Worm (Caenorhabditis elegans) whole organism, L1 larva: ENCODE data around the gene pigg-1.

ENCODE experiments used
- C16A3.4 ChIP-seq: fragments of 150-350 bp; optimal IDR thresholded peaks from 2 replicates; lab custom pipeline; 2014; ENCODE audit warnings: missing biosample characterization, missing genetic modification characterization
- C34B4.2 ChIP-seq: sonication (generic microtip); optimal IDR thresholded peaks from 2 replicates; lab custom pipeline; 2017; ENCODE audit warnings: mild to moderate bottlenecking, missing genetic modification characterization, missing compliant biosample characterization
- alr-1 ChIP-seq: fragments of 200-800 bp; sonication (Bioruptor generic); optimal IDR thresholded peaks from 2 replicates; lab custom pipeline; 2018; ENCODE audit warnings: borderline replicate concordance, mild to moderate bottlenecking, missing genetic modification characterization, missing compliant biosample characterization
- aly-2 ChIP-seq: fragments of 150-350 bp; optimal IDR thresholded peaks from 2 replicates; lab custom pipeline; 2014; ENCODE audit warnings: missing biosample characterization, missing genetic modification characterization
- blmp-1 ChIP-seq: fragments of 150-350 bp; optimal IDR thresholded peaks from 2 replicates; lab custom pipeline; 2014; ENCODE audit warnings: missing biosample characterization, missing genetic modification characterization
- ceh-63 ChIP-seq: fragments of 200-800 bp; sonication (Bioruptor generic); optimal IDR thresholded peaks from 2 replicates; lab custom pipeline; 2018; ENCODE audit warnings: mild to moderate bottlenecking, missing genetic modification characterization, missing compliant biosample characterization
- ceh-88 ChIP-seq: fragments of 200-800 bp; sonication (Bioruptor generic); IDR thresholded peaks from 2 replicates; pipeline ENCODE4 v1.3.6; 2022; ENCODE audit warnings: missing genetic modification characterization, missing compliant biosample characterization
- ceh-90 ChIP-seq: sonication (generic microtip); optimal IDR thresholded peaks from 2 replicates; lab custom pipeline; 2016; ENCODE audit warnings: missing genetic modification characterization, missing compliant biosample characterization
- ces-1 ChIP-seq: fragments of 150-350 bp; optimal IDR thresholded peaks from 2 replicates; lab custom pipeline; 2014; ENCODE audit warnings: missing biosample characterization, missing genetic modification reagents, missing genetic modification characterization
- dpl-1 ChIP-seq, 3 experiments: fragments of 150-350 bp in 2 of 3; sonication (generic microtip) in 1 of 3; optimal IDR thresholded peaks; 2 replicates each; lab custom pipeline; 2014 to 2017; ENCODE audit warnings: missing biosample characterization in 3 of 3, missing genetic modification characterization in 3 of 3, missing genetic modification reagents in 3 of 3
- dsc-1 ChIP-seq: sonication (generic microtip); optimal IDR thresholded peaks from 2 replicates; lab custom pipeline; 2016; ENCODE audit warnings: mild to moderate bottlenecking, missing genetic modification characterization, missing compliant biosample characterization
- efl-1 ChIP-seq, 4 experiments: fragments of 150-350 bp; optimal IDR thresholded peaks in 3 of 4; peaks in 1 of 4; 1 replicate in 1 of 4; 2 replicates in 3 of 4; lab custom pipeline; 2014; ENCODE audit warnings: missing biosample characterization in 2 of 4, missing genetic modification characterization in 2 of 4, missing genetic modification reagents in 2 of 4
- efl-3 ChIP-seq: fragments of 200-800 bp; sonication (Bioruptor generic); optimal IDR thresholded peaks from 2 replicates; lab custom pipeline; 2018; ENCODE audit warnings: mild to moderate bottlenecking, missing genetic modification characterization, missing compliant biosample characterization
- elt-2 ChIP-seq: sonication (generic microtip); optimal IDR thresholded peaks from 2 replicates; lab custom pipeline; 2016; ENCODE audit warnings: missing genetic modification characterization, mild to moderate bottlenecking, inconsistent platforms, missing compliant biosample characterization, missing genetic modification reagents
- elt-3 ChIP-seq, 6 experiments: fragments of 150-350 bp in 1 of 6; sonication (generic microtip); optimal IDR thresholded peaks; 2 replicates each; lab custom pipeline; 2017 to 2018; ENCODE audit warnings: missing biosample characterization in 6 of 6, missing genetic modification characterization in 6 of 6, inconsistent platforms in 1 of 6
- ets-5 ChIP-seq: fragments of 200-800 bp; sonication (Bioruptor generic); IDR thresholded peaks from 2 replicates; pipeline ENCODE4 v1.3.6; 2022; ENCODE audit warnings: missing genetic modification characterization, missing compliant biosample characterization
- fkh-10 ChIP-seq: sonication (generic microtip); optimal IDR thresholded peaks from 2 replicates; lab custom pipeline; 2017; ENCODE audit warnings: missing biosample characterization, missing genetic modification reagents, missing genetic modification characterization
- fkh-4 ChIP-seq: sonication (generic microtip); optimal IDR thresholded peaks from 2 replicates; lab custom pipeline; 2016; ENCODE audit warnings: missing compliant biosample characterization, missing genetic modification characterization, borderline replicate concordance
- grh-1 ChIP-seq: fragments of 200-800 bp; sonication (Bioruptor generic); IDR thresholded peaks from 2 replicates; pipeline ENCODE4 v1.3.6; 2022; ENCODE audit warnings: missing genetic modification reagents, missing genetic modification characterization, missing compliant biosample characterization
- irx-1 ChIP-seq: sonication (generic microtip); optimal IDR thresholded peaks from 2 replicates; lab custom pipeline; 2016; ENCODE audit warnings: missing genetic modification characterization, missing compliant biosample characterization
- isw-1 ChIP-seq: fragments of 200-800 bp; sonication (Bioruptor generic); IDR thresholded peaks from 2 replicates; pipeline ENCODE4 v1.3.6; 2022; ENCODE audit warnings: missing genetic modification characterization, missing compliant biosample characterization
- jun-1 ChIP-seq: fragments of 150-350 bp; optimal IDR thresholded peaks from 2 replicates; lab custom pipeline; 2014; ENCODE audit warnings: missing biosample characterization, missing genetic modification reagents, missing genetic modification characterization
- lin-35 ChIP-seq, 2 experiments: fragments of 150-350 bp; optimal IDR thresholded peaks; 2 replicates each; lab custom pipeline; 2014; ENCODE audit warnings: missing biosample characterization in 2 of 2, missing genetic modification characterization in 2 of 2, missing genetic modification reagents in 2 of 2
- lsy-2 ChIP-seq, 2 experiments: fragments of 150-350 bp; optimal IDR thresholded peaks; 2 replicates each; lab custom pipeline; 2014; ENCODE audit warnings: missing biosample characterization in 2 of 2, missing genetic modification characterization in 2 of 2
- mdl-1 ChIP-seq, 2 experiments: fragments of 150-350 bp; optimal IDR thresholded peaks; 2 replicates each; lab custom pipeline; 2014 to 2017; ENCODE audit warnings: missing biosample characterization in 2 of 2, missing genetic modification characterization in 2 of 2, inconsistent platforms in 1 of 2
- mef-2 ChIP-seq: fragments of 150-350 bp; optimal IDR thresholded peaks from 2 replicates; lab custom pipeline; 2014; ENCODE audit warnings: missing biosample characterization, missing genetic modification characterization
- mep-1 ChIP-seq: fragments of 150-350 bp; optimal IDR thresholded peaks from 2 replicates; lab custom pipeline; 2014; ENCODE audit warnings: missing biosample characterization, missing genetic modification characterization
- nhr-19 ChIP-seq: fragments of 200-800 bp; sonication (Bioruptor generic); conservative IDR thresholded peaks from 2 replicates; pipeline ENCODE4 v1.3.6; 2022; ENCODE audit warnings: missing genetic modification characterization, missing compliant biosample characterization
- nhr-237 ChIP-seq: fragments of 150-350 bp; optimal IDR thresholded peaks from 2 replicates; lab custom pipeline; 2014; ENCODE audit warnings: missing biosample characterization, missing genetic modification characterization
- nhr-71 ChIP-seq: sonication (generic microtip); optimal IDR thresholded peaks from 2 replicates; lab custom pipeline; 2016; ENCODE audit warnings: mild to moderate bottlenecking, missing genetic modification characterization, moderate library complexity, missing compliant biosample characterization
- nhr-77 ChIP-seq: fragments of 150-350 bp; optimal IDR thresholded peaks from 2 replicates; lab custom pipeline; 2014; ENCODE audit warnings: missing biosample characterization, missing genetic modification characterization
- nhr-85 ChIP-seq: sonication (generic microtip); peaks from one replicate; lab custom pipeline; 2016; ENCODE audit warnings: missing genetic modification characterization, inconsistent platforms, missing compliant biosample characterization
- nhr-90 ChIP-seq: sonication (generic microtip); optimal IDR thresholded peaks from 2 replicates; lab custom pipeline; 2016; ENCODE audit warnings: mild to moderate bottlenecking, missing genetic modification characterization, missing compliant biosample characterization; ENCODE audit not compliant: poor library complexity
- rnt-1 ChIP-seq: sonication (generic microtip); optimal IDR thresholded peaks from 2 replicates; lab custom pipeline; 2016; ENCODE audit warnings: mild to moderate bottlenecking, missing genetic modification characterization, moderate library complexity, missing compliant biosample characterization
- skn-1 ChIP-seq: fragments of 150-350 bp; optimal IDR thresholded peaks from 2 replicates; lab custom pipeline; 2014; ENCODE audit warnings: missing biosample characterization, missing genetic modification characterization
- snpc-4 ChIP-seq: fragments of 150-350 bp; optimal IDR thresholded peaks from 2 replicates; lab custom pipeline; 2014; ENCODE audit warnings: missing biosample characterization, missing genetic modification characterization
- snu-23 ChIP-seq: sonication (generic microtip); optimal IDR thresholded peaks from 2 replicates; lab custom pipeline; 2016; ENCODE audit warnings: missing genetic modification characterization, missing compliant biosample characterization
- sox-4 ChIP-seq: sonication (generic microtip); optimal IDR thresholded peaks from 2 replicates; lab custom pipeline; 2016; ENCODE audit warnings: missing genetic modification characterization, missing compliant biosample characterization
- sptf-1 ChIP-seq: fragments of 150-350 bp; optimal IDR thresholded peaks from 2 replicates; lab custom pipeline; 2014; ENCODE audit warnings: missing biosample characterization, missing genetic modification characterization
- unc-130 ChIP-seq: fragments of 150-350 bp; optimal IDR thresholded peaks from 2 replicates; lab custom pipeline; 2017; ENCODE audit warnings: missing biosample characterization, missing genetic modification characterization, inconsistent platforms
- unc-30 ChIP-seq: sonication (generic microtip); optimal IDR thresholded peaks from 2 replicates; lab custom pipeline; 2017; ENCODE audit warnings: missing biosample characterization, missing genetic modification characterization
- unc-62 ChIP-seq: fragments of 150-350 bp; optimal IDR thresholded peaks from 2 replicates; lab custom pipeline; 2014; ENCODE audit warnings: missing biosample characterization, missing genetic modification reagents, missing genetic modification characterization
- unc-86 ChIP-seq: sonication (generic microtip); optimal IDR thresholded peaks from 2 replicates; lab custom pipeline; 2016; ENCODE audit warnings: missing genetic modification characterization, missing compliant biosample characterization
- unc-98 ChIP-seq: fragments of 200-800 bp; sonication (Bioruptor generic); IDR thresholded peaks from 2 replicates; pipeline ENCODE4 v1.3.6; 2022; ENCODE audit warnings: missing genetic modification characterization, missing compliant biosample characterization
- vab-15 ChIP-seq: sonication (generic microtip); optimal IDR thresholded peaks from 2 replicates; lab custom pipeline; 2017; ENCODE audit warnings: missing genotype, mild to moderate bottlenecking, missing genetic modification characterization, missing compliant biosample characterization
- zag-1 ChIP-seq: fragments of 150-350 bp; optimal IDR thresholded peaks from 2 replicates; lab custom pipeline; 2014; ENCODE audit warnings: missing biosample characterization, missing genetic modification characterization
- zip-4 ChIP-seq: fragments of 200-800 bp; sonication (Bioruptor generic); optimal IDR thresholded peaks from 2 replicates; lab custom pipeline; 2018; ENCODE audit warnings: mild to moderate bottlenecking, missing genetic modification characterization, moderate library complexity, missing compliant biosample characterization
- ztf-11 ChIP-seq, 2 experiments: sonication (generic microtip); optimal IDR thresholded peaks; 2 replicates each; lab custom pipeline; 2016 to 2017; ENCODE audit warnings: missing genetic modification characterization in 2 of 2, missing biosample characterization in 1 of 2, missing compliant biosample characterization in 1 of 2

pigg-1 gene

ce11 chrII:8566039-8566438, 34.0 kb downstream of the pigg-1 start, which contains the start of gene stc-1 (continued):
- TF ChIP-seq fkh-10 (no peak), nhr-71 (tag; lab: Kevin White, UChicago) (peak; percentile 29), C34B4.2 (no peak), alr-1 (tag; lab: Kevin White, UChicago) (no peak), zag-1 (tag; lab: Kevin White, UChicago) (no peak), lsy-2 (tag; optimal IDR thresholded peaks at IDR 0.05; lab: Kevin White, UChicago) (peak; percentile 6 to 69), zip-4 (GFP tag; lab: Kevin White, UChicago) (no peak)

DNA sequence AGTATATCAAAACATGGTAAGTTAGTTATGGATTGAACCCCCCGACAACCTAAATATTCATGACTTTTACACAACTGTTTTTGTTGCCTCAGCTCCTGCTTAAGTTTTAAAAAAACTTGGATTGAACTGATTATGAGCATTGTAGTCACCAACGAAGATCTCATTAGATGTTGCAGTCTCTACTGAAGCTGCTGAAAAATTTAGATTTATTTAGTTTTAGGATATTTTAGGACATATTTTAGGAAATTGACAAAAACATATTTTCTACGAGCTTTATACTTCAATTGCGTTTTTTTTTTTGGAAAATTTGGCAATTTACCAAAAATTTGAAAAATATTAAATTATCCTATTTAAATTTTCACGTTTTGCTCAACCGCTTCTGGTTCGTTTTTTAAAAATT, 38.1 kb downstream of the pigg-1 start, which contains the start of gene F54C9.14:
TSS of gene F54C9.14 (plus strand) at position 301 of the 400 bp plus-strand sequence.
- TF ChIP-seq dpl-1 (GFP tag; optimal IDR thresholded peaks at IDR 0.05; lab: Kevin White, UChicago) (no peak), nhr-85 (tag; lab: Kevin White, UChicago) (peak; percentile 25)

DNA sequence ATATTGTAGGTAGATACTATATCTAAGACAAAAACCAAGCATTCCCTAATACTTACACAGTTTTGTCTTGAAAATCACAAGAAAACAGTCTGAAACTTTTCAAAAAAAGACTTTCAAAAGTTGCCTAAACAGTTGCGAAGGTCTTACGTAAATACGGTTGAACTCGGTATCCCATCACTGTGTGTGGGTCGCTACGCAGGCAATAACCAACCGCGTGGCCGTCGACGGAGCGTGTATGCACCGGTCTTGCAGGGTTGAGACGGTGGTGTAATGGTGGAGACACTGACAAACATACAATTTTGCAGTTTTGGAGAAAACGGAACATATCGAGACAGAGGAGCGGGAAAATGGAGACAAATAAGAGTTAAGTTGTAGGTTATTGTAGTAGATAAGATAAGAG, 38.8 kb downstream of the pigg-1 start, which contains the start of gene iff-2:
TSS of gene iff-2 (minus strand) at position 141 of the 400 bp plus-strand sequence.
- TF ChIP-seq ceh-88 (GFP tag; lab: Robert Waterston, UW) (peak; percentile 97), zip-4 (GFP tag; lab: Kevin White, UChicago) (peak; percentile 91), unc-62 (GFP tag; lab: Kevin White, UChicago) (peak; percentile 86), C34B4.2 (peak; percentile 65), nhr-19 (GFP tag; lab: Robert Waterston, UW) (peak; percentile 99), unc-30 (tag; lab: Kevin White, UChicago) (no peak), mdl-1 (tag; optimal IDR thresholded peaks at IDR 0.05; lab: Kevin White, UChicago) (peak; percentile 90 to 100), nhr-90 (tag; lab: Kevin White, UChicago) (peak; percentile 99), ceh-90 (tag; lab: Kevin White, UChicago) (peak; percentile 9), skn-1 (tag; lab: Kevin White, UChicago) (peak; percentile 98), ces-1 (no peak), sox-4 (peak; percentile 95), nhr-237 (peak; percentile 99), grh-1 (GFP tag; lab: Robert Waterston, UW) (peak; percentile 97), jun-1 (tag; lab: Kevin White, UChicago) (peak; percentile 99), C16A3.4 (tag; lab: Kevin White, UChicago) (peak; percentile 100), efl-1 (optimal IDR thresholded peaks at IDR 0.05; lab: Kevin White, UChicago) (peak; percentile 98), efl-1 (GFP tag; optimal IDR thresholded peaks at IDR 0.05 in 1 of 2; lab: Kevin White, UChicago) (peak; percentile 91 to 100), isw-1 (GFP tag; lab: Robert Waterston, UW) (peak; percentile 99), vab-15 (tag; lab: Kevin White, UChicago) (peak; percentile 99), ceh-63 (GFP tag; lab: Kevin White, UChicago) (no peak), nhr-77 (tag; lab: Kevin White, UChicago) (peak; percentile 100), ets-5 (0 out of 2 replicates have a peak, but pooled peaks have one; percentile 14), elt-2 (peak; percentile 94), unc-130 (tag; lab: Kevin White, UChicago) (peak; percentile 99), lin-35 (GFP tag; optimal IDR thresholded peaks at IDR 0.05; lab: Kevin White, UChicago) (peak; percentile 97 to 99), ztf-11 (tag; optimal IDR thresholded peaks at IDR 0.05; lab: Kevin White, UChicago) (peak in 1 of 2 experiments; percentile 96), elt-3 (tag; optimal IDR thresholded peaks at IDR 0.05; lab: Kevin White, UChicago) (peak; percentile 100), blmp-1 (tag; lab: Kevin White, UChicago) (peak; percentile 97), snpc-4 (tag; lab: Kevin White, UChicago) (peak; percentile 90), fkh-10 (peak; percentile 99), dsc-1 (tag; lab: Kevin White, UChicago) (peak; percentile 99), snu-23 (GFP tag; lab: Kevin White, UChicago) (peak; percentile 100), mep-1 (tag; lab: Kevin White, UChicago) (peak; percentile 99), rnt-1 (peak; percentile 98), irx-1 (tag; lab: Kevin White, UChicago) (peak; percentile 96), zag-1 (tag; lab: Kevin White, UChicago) (peak; percentile 69), sptf-1 (tag; lab: Kevin White, UChicago) (no peak), mef-2 (tag; lab: Kevin White, UChicago) (peak; percentile 97), fkh-4 (tag; lab: Kevin White, UChicago) (peak; percentile 71), aly-2 (tag; lab: Kevin White, UChicago) (peak; percentile 93), unc-86 (tag; lab: Kevin White, UChicago) (peak; percentile 99), unc-98 (peak; percentile 83; the same call in 1 of the 2 replicates), efl-3 (GFP tag; lab: Kevin White, UChicago) (peak; percentile 77)
